ENCODE assay signal across 1 fruit fly cellular context in genomic region chr2L:8685668-8686306, dm6.
TF ChIP-seq lines count a peak whose summit lies in the region.

Gene PrBP, minus strand, starts transcription at chr2L:8685955.
Gene Trs23, plus strand, starts transcription at chr2L:8686231.

TF ChIP-seq in whole organism, embryonic, 481 proteins besides CTCF, POLR2A, EP300 and RAD21 (continued from another document):
- no peak for TF ChIP-seq CG11723 (GFP tag; optimal IDR thresholded peaks at IDR 0.05; lab: Kevin White, UChicago)
- peak; percentile 66; the same call in 1 of the 2 replicates for TF ChIP-seq amos (GFP tag; IDR thresholded peaks at IDR 0.05; lab: Robert Waterston, UW; ENCODE audit: partially characterized antibody)
- peak; percentile 45 for TF ChIP-seq CG12659 (GFP tag; optimal IDR thresholded peaks at IDR 0.05; lab: Kevin White, UChicago)
- TF ChIP-seq Mes4 (GFP tag; optimal IDR thresholded peaks at IDR 0.05; lab: Kevin White, UChicago) = no peak
- peak; percentile 3 for TF ChIP-seq CG10267 (tag; optimal IDR thresholded peaks at IDR 0.05; lab: Kevin White, UChicago)
- no peak for TF ChIP-seq CG9876 (GFP tag; optimal IDR thresholded peaks at IDR 0.05; lab: Kevin White, UChicago)
- TF ChIP-seq CG34422 (GFP tag; IDR thresholded peaks at IDR 0.05; lab: Robert Waterston, UW) = peak; percentile 9; the same call in 1 of the 3 replicates
- no peak for TF ChIP-seq cas (GFP tag; IDR thresholded peaks at IDR 0.05; lab: Robert Waterston, UW)
- peak; percentile 3 for TF ChIP-seq phol (tag; optimal IDR thresholded peaks at IDR 0.05; lab: Kevin White, UChicago)
- no peak for TF ChIP-seq CG7556 (GFP tag; optimal IDR thresholded peaks at IDR 0.05; lab: Kevin White, UChicago)
- TF ChIP-seq CG7928 (GFP tag; optimal IDR thresholded peaks at IDR 0.05; lab: Kevin White, UChicago) = peak; percentile 87
- peak; percentile 72 for TF ChIP-seq BEAF-32 (GFP tag; optimal IDR thresholded peaks at IDR 0.05; lab: Kevin White, UChicago)
- peak; percentile 49 for TF ChIP-seq stwl (tag; optimal IDR thresholded peaks at IDR 0.05; lab: Kevin White, UChicago)
- peak; percentile 5 for TF ChIP-seq D (optimal IDR thresholded peaks at IDR 0.05; lab: Kevin White, UChicago)
- TF ChIP-seq D (GFP tag; optimal IDR thresholded peaks at IDR 0.05; lab: Kevin White, UChicago) = no peak
- peak; percentile 36; the same call in 1 of the 3 replicates for TF ChIP-seq HLH4C (GFP tag; IDR thresholded peaks at IDR 0.05; lab: Robert Waterston, UW; ENCODE audit: partially characterized antibody)
- peak; percentile 26 for TF ChIP-seq CG15601 (tag; optimal IDR thresholded peaks at IDR 0.05; lab: Kevin White, UChicago)
- TF ChIP-seq CG14710 (tag; optimal IDR thresholded peaks at IDR 0.05; lab: Kevin White, UChicago) = peak; percentile 34
- peak; percentile 39; the same call in 1 of the 2 replicates for TF ChIP-seq CG31441 (GFP tag; IDR thresholded peaks at IDR 0.05; lab: Robert Waterston, UW)
- TF ChIP-seq Dp (GFP tag; optimal IDR thresholded peaks at IDR 0.05; lab: Kevin White, UChicago) = peak; percentile 19
- TF ChIP-seq pzg (GFP tag; optimal IDR thresholded peaks at IDR 0.05; lab: Kevin White, UChicago) = peak; percentile 46
- TF ChIP-seq mld (GFP tag; IDR thresholded peaks at IDR 0.05; lab: Robert Waterston, UW; ENCODE audit: partially characterized antibody) = peak; percentile 45; the same call in 1 of the 3 replicates
- TF ChIP-seq CG17612 (GFP tag; IDR thresholded peaks at IDR 0.05; lab: Robert Waterston, UW) = no peak
- TF ChIP-seq crp (GFP tag; optimal IDR thresholded peaks at IDR 0.05; lab: Kevin White, UChicago) = peak; percentile 61 to 94
- 0 out of 3 replicates have a peak, but pooled peaks have one; percentile 37 for TF ChIP-seq CG16813 (GFP tag; IDR thresholded peaks at IDR 0.05; lab: Robert Waterston, UW; ENCODE audit: partially characterized antibody)
- TF ChIP-seq Doc3 (GFP tag; IDR thresholded peaks at IDR 0.05; lab: Robert Waterston, UW; ENCODE audit: partially characterized antibody) = 0 out of 3 replicates have a peak, but pooled peaks have one; percentile 16
- 0 out of 3 replicates have a peak, but pooled peaks have one; percentile 11 for TF ChIP-seq Opbp (GFP tag; IDR thresholded peaks at IDR 0.05; lab: Robert Waterston, UW; ENCODE audit: partially characterized antibody)
- TF ChIP-seq CG2712 (tag; optimal IDR thresholded peaks at IDR 0.05; lab: Kevin White, UChicago) = peak; percentile 48
- TF ChIP-seq CG5245 (GFP tag; optimal IDR thresholded peaks at IDR 0.05; lab: Kevin White, UChicago) = no peak
- TF ChIP-seq MESR4 (GFP tag; optimal IDR thresholded peaks at IDR 0.05; lab: Kevin White, UChicago) = peak; percentile 42
- TF ChIP-seq CG17186 (GFP tag; optimal IDR thresholded peaks at IDR 0.05; lab: Kevin White, UChicago) = peak; percentile 44
- TF ChIP-seq row (GFP tag; IDR thresholded peaks at IDR 0.05; lab: Robert Waterston, UW) = peak; percentile 54
- peak; percentile 36; the same call in 1 of the 3 replicates for TF ChIP-seq CG17361 (GFP tag; IDR thresholded peaks at IDR 0.05; lab: Robert Waterston, UW)
- peak; percentile 32 for TF ChIP-seq CG17829 (tag; optimal IDR thresholded peaks at IDR 0.05; lab: Kevin White, UChicago)
- TF ChIP-seq Sry-δ (GFP tag; optimal IDR thresholded peaks at IDR 0.05; lab: Kevin White, UChicago) = peak; percentile 62
- TF ChIP-seq btn (GFP tag; optimal IDR thresholded peaks at IDR 0.05; lab: Kevin White, UChicago) = no peak
- no peak for TF ChIP-seq CG10959 (GFP tag; IDR thresholded peaks at IDR 0.05; lab: Robert Waterston, UW)
- peak; percentile 42 for TF ChIP-seq Sin3A (optimal IDR thresholded peaks at IDR 0.05; lab: Kevin White, UChicago)
- TF ChIP-seq Lhr (GFP tag; optimal IDR thresholded peaks at IDR 0.05; lab: Kevin White, UChicago) = peak; percentile 32
